Worm (Caenorhabditis elegans) whole organism, L1 larva: Measurements from ENCODE around the gene gst-12.

Experiments used
- C04F5.9 ChIP-seq: sonication (generic microtip); optimal IDR thresholded peaks from 2 replicates; lab custom pipeline; 2016; ENCODE audit warnings: missing genetic modification characterization, missing compliant biosample characterization
- C16A3.4 ChIP-seq: fragments of 150-350 bp; optimal IDR thresholded peaks from 2 replicates; lab custom pipeline; 2014; ENCODE audit warnings: missing biosample characterization, missing genetic modification characterization
- C34B4.2 ChIP-seq: sonication (generic microtip); optimal IDR thresholded peaks from 2 replicates; lab custom pipeline; 2017; ENCODE audit warnings: mild to moderate bottlenecking, missing genetic modification characterization, missing compliant biosample characterization
- aha-1 ChIP-seq: fragments of 150-350 bp; optimal IDR thresholded peaks from 2 replicates; lab custom pipeline; 2014; ENCODE audit warnings: missing biosample characterization, missing genetic modification characterization
- alr-1 ChIP-seq: fragments of 200-800 bp; sonication (Bioruptor generic); optimal IDR thresholded peaks from 2 replicates; lab custom pipeline; 2018; ENCODE audit warnings: borderline replicate concordance, mild to moderate bottlenecking, missing genetic modification characterization, missing compliant biosample characterization
- ceh-63 ChIP-seq: fragments of 200-800 bp; sonication (Bioruptor generic); optimal IDR thresholded peaks from 2 replicates; lab custom pipeline; 2018; ENCODE audit warnings: mild to moderate bottlenecking, missing genetic modification characterization, missing compliant biosample characterization
- ceh-82 ChIP-seq, 3 experiments: fragments of 150-350 bp in 1 of 3; sonication (generic microtip) in 2 of 3; optimal IDR thresholded peaks; 2 replicates each; lab custom pipeline; 2014 to 2017; ENCODE audit warnings: missing biosample characterization in 3 of 3, missing genetic modification characterization in 3 of 3
- ceh-88 ChIP-seq: fragments of 200-800 bp; sonication (Bioruptor generic); IDR thresholded peaks from 2 replicates; pipeline ENCODE4 v1.3.6; 2022; ENCODE audit warnings: missing genetic modification characterization, missing compliant biosample characterization
- ceh-90 ChIP-seq: sonication (generic microtip); optimal IDR thresholded peaks from 2 replicates; lab custom pipeline; 2016; ENCODE audit warnings: missing genetic modification characterization, missing compliant biosample characterization
- ces-1 ChIP-seq: fragments of 150-350 bp; optimal IDR thresholded peaks from 2 replicates; lab custom pipeline; 2014; ENCODE audit warnings: missing biosample characterization, missing genetic modification reagents, missing genetic modification characterization
- dpl-1 ChIP-seq, 3 experiments: fragments of 150-350 bp in 2 of 3; sonication (generic microtip) in 1 of 3; optimal IDR thresholded peaks; 2 replicates each; lab custom pipeline; 2014 to 2017; ENCODE audit warnings: missing biosample characterization in 3 of 3, missing genetic modification characterization in 3 of 3, missing genetic modification reagents in 3 of 3
- efl-1 ChIP-seq, 4 experiments: fragments of 150-350 bp; optimal IDR thresholded peaks in 3 of 4; peaks in 1 of 4; 1 replicate in 1 of 4; 2 replicates in 3 of 4; lab custom pipeline; 2014; ENCODE audit warnings: missing biosample characterization in 2 of 4, missing genetic modification characterization in 2 of 4, missing genetic modification reagents in 2 of 4
- efl-3 ChIP-seq: fragments of 200-800 bp; sonication (Bioruptor generic); optimal IDR thresholded peaks from 2 replicates; lab custom pipeline; 2018; ENCODE audit warnings: mild to moderate bottlenecking, missing genetic modification characterization, missing compliant biosample characterization
- egl-27 ChIP-seq, 2 experiments: fragments of 150-350 bp in 1 of 2; sonication (generic microtip); optimal IDR thresholded peaks; 3 replicates each; lab custom pipeline; 2017 to 2018; ENCODE audit warnings: missing biosample characterization in 2 of 2, missing genetic modification characterization in 2 of 2, missing genetic modification reagents in 2 of 2
- elt-2 ChIP-seq: sonication (generic microtip); optimal IDR thresholded peaks from 2 replicates; lab custom pipeline; 2016; ENCODE audit warnings: missing genetic modification characterization, mild to moderate bottlenecking, inconsistent platforms, missing compliant biosample characterization, missing genetic modification reagents
- fkh-10 ChIP-seq: sonication (generic microtip); optimal IDR thresholded peaks from 2 replicates; lab custom pipeline; 2017; ENCODE audit warnings: missing biosample characterization, missing genetic modification reagents, missing genetic modification characterization
- fkh-8 ChIP-seq: sonication (generic microtip); optimal IDR thresholded peaks from 2 replicates; lab custom pipeline; 2016; ENCODE audit warnings: mild to moderate bottlenecking, missing genetic modification characterization, missing compliant biosample characterization
- fos-1 ChIP-seq: fragments of 150-350 bp; optimal IDR thresholded peaks from 2 replicates; lab custom pipeline; 2014; ENCODE audit warnings: missing biosample characterization, missing genetic modification characterization
- hlh-17 ChIP-seq: fragments of 200-800 bp; sonication (Bioruptor generic); optimal IDR thresholded peaks from 2 replicates; lab custom pipeline; 2018; ENCODE audit warnings: missing genetic modification characterization, mild to moderate bottlenecking, missing compliant biosample characterization, moderate library complexity, borderline replicate concordance
- hlh-4 ChIP-seq: sonication (generic microtip); optimal IDR thresholded peaks from 2 replicates; lab custom pipeline; 2016; ENCODE audit warnings: mild to moderate bottlenecking, missing genetic modification characterization, missing compliant biosample characterization
- isw-1 ChIP-seq: fragments of 200-800 bp; sonication (Bioruptor generic); IDR thresholded peaks from 2 replicates; pipeline ENCODE4 v1.3.6; 2022; ENCODE audit warnings: missing genetic modification characterization, missing compliant biosample characterization
- lin-13 ChIP-seq: fragments of 150-350 bp; optimal IDR thresholded peaks from 2 replicates; lab custom pipeline; 2014; ENCODE audit warnings: missing biosample characterization, missing genetic modification reagents, missing genetic modification characterization
- lin-14 ChIP-seq: fragments of 200-800 bp; sonication (Bioruptor generic); optimal IDR thresholded peaks from 2 replicates; lab custom pipeline; 2018; ENCODE audit warnings: mild to moderate bottlenecking, missing genetic modification characterization, moderate library complexity, missing compliant biosample characterization
- lin-15B ChIP-seq: fragments of 150-350 bp; sonication (generic microtip); optimal IDR thresholded peaks from 3 replicates; lab custom pipeline; 2014; ENCODE audit warnings: missing biosample characterization, missing genetic modification characterization
- lin-35 ChIP-seq, 2 experiments: fragments of 150-350 bp; optimal IDR thresholded peaks; 2 replicates each; lab custom pipeline; 2014; ENCODE audit warnings: missing biosample characterization in 2 of 2, missing genetic modification characterization in 2 of 2, missing genetic modification reagents in 2 of 2
- lin-39 ChIP-seq: fragments of 150-350 bp; optimal IDR thresholded peaks from 2 replicates; lab custom pipeline; 2014; ENCODE audit warnings: missing biosample characterization, missing genetic modification reagents, missing genetic modification characterization
- lsy-2 ChIP-seq, 2 experiments: fragments of 150-350 bp; optimal IDR thresholded peaks; 2 replicates each; lab custom pipeline; 2014; ENCODE audit warnings: missing biosample characterization in 2 of 2, missing genetic modification characterization in 2 of 2
- mef-2 ChIP-seq: fragments of 150-350 bp; optimal IDR thresholded peaks from 2 replicates; lab custom pipeline; 2014; ENCODE audit warnings: missing biosample characterization, missing genetic modification characterization
- mep-1 ChIP-seq: fragments of 150-350 bp; optimal IDR thresholded peaks from 2 replicates; lab custom pipeline; 2014; ENCODE audit warnings: missing biosample characterization, missing genetic modification characterization
- nhr-11 ChIP-seq: fragments of 150-350 bp; optimal IDR thresholded peaks from 2 replicates; lab custom pipeline; 2014; ENCODE audit warnings: missing biosample characterization, missing genetic modification characterization
- nhr-20 ChIP-seq: sonication (generic microtip); optimal IDR thresholded peaks from 2 replicates; lab custom pipeline; 2016; ENCODE audit warnings: mild to moderate bottlenecking, missing genetic modification characterization, missing compliant biosample characterization
- nhr-28 ChIP-seq: fragments of 150-350 bp; optimal IDR thresholded peaks from 2 replicates; lab custom pipeline; 2014; ENCODE audit warnings: missing biosample characterization, missing genetic modification characterization
- nhr-47 ChIP-seq: sonication (generic microtip); optimal IDR thresholded peaks from 2 replicates; lab custom pipeline; 2016; ENCODE audit warnings: mild to moderate bottlenecking, missing genetic modification characterization, moderate library complexity, missing compliant biosample characterization
- nhr-71 ChIP-seq: sonication (generic microtip); optimal IDR thresholded peaks from 2 replicates; lab custom pipeline; 2016; ENCODE audit warnings: mild to moderate bottlenecking, missing genetic modification characterization, moderate library complexity, missing compliant biosample characterization
- nhr-77 ChIP-seq: fragments of 150-350 bp; optimal IDR thresholded peaks from 2 replicates; lab custom pipeline; 2014; ENCODE audit warnings: missing biosample characterization, missing genetic modification characterization
- nhr-84 ChIP-seq: sonication (generic microtip); optimal IDR thresholded peaks from 2 replicates; lab custom pipeline; 2017; ENCODE audit warnings: missing biosample characterization, missing genetic modification characterization
- nhr-90 ChIP-seq: sonication (generic microtip); optimal IDR thresholded peaks from 2 replicates; lab custom pipeline; 2016; ENCODE audit warnings: mild to moderate bottlenecking, missing genetic modification characterization, missing compliant biosample characterization; ENCODE audit not compliant: poor library complexity
- pqm-1 ChIP-seq: sonication (generic microtip); optimal IDR thresholded peaks from 3 replicates; lab custom pipeline; 2017; ENCODE audit warnings: missing biosample characterization, missing genetic modification characterization
- rnt-1 ChIP-seq: sonication (generic microtip); optimal IDR thresholded peaks from 2 replicates; lab custom pipeline; 2016; ENCODE audit warnings: mild to moderate bottlenecking, missing genetic modification characterization, moderate library complexity, missing compliant biosample characterization
- skn-1 ChIP-seq: fragments of 150-350 bp; optimal IDR thresholded peaks from 2 replicates; lab custom pipeline; 2014; ENCODE audit warnings: missing biosample characterization, missing genetic modification characterization
- snu-23 ChIP-seq: sonication (generic microtip); optimal IDR thresholded peaks from 2 replicates; lab custom pipeline; 2016; ENCODE audit warnings: missing genetic modification characterization, missing compliant biosample characterization
- tlp-1 ChIP-seq: fragments of 150-350 bp; optimal IDR thresholded peaks from 2 replicates; lab custom pipeline; 2014; ENCODE audit warnings: missing biosample characterization, missing genetic modification characterization
- unc-130 ChIP-seq: fragments of 150-350 bp; optimal IDR thresholded peaks from 2 replicates; lab custom pipeline; 2017; ENCODE audit warnings: missing biosample characterization, missing genetic modification characterization, inconsistent platforms
- unc-62 ChIP-seq: fragments of 150-350 bp; optimal IDR thresholded peaks from 2 replicates; lab custom pipeline; 2014; ENCODE audit warnings: missing biosample characterization, missing genetic modification reagents, missing genetic modification characterization
- unc-86 ChIP-seq: sonication (generic microtip); optimal IDR thresholded peaks from 2 replicates; lab custom pipeline; 2016; ENCODE audit warnings: missing genetic modification characterization, missing compliant biosample characterization
- unc-98 ChIP-seq: fragments of 200-800 bp; sonication (Bioruptor generic); IDR thresholded peaks from 2 replicates; pipeline ENCODE4 v1.3.6; 2022; ENCODE audit warnings: missing genetic modification characterization, missing compliant biosample characterization
- xbp-1 ChIP-seq: sonication (generic microtip); optimal IDR thresholded peaks from 2 replicates; lab custom pipeline; 2016; ENCODE audit warnings: missing genetic modification characterization, missing compliant biosample characterization
- zag-1 ChIP-seq: fragments of 150-350 bp; optimal IDR thresholded peaks from 2 replicates; lab custom pipeline; 2014; ENCODE audit warnings: missing biosample characterization, missing genetic modification characterization
- ztf-11 ChIP-seq, 2 experiments: sonication (generic microtip); optimal IDR thresholded peaks; 2 replicates each; lab custom pipeline; 2016 to 2017; ENCODE audit warnings: missing genetic modification characterization in 2 of 2, missing biosample characterization in 1 of 2, missing compliant biosample characterization in 1 of 2
- ztf-4 ChIP-seq: fragments of 150-350 bp; optimal IDR thresholded peaks from 2 replicates; lab custom pipeline; 2014; ENCODE audit warnings: missing biosample characterization, missing genetic modification characterization

gst-12 gene

ce11 chrII:13664993-13665680 lies 47.3 kb upstream of the gst-12 start (continued):
- TF ChIP-seq ceh-88 (GFP tag; lab: Robert Waterston, UW), result no peak
- TF ChIP-seq C34B4.2, result no peak
- no peak for TF ChIP-seq lin-39 (tag; lab: Kevin White, UChicago)
- no peak for TF ChIP-seq fkh-8
- no peak for TF ChIP-seq unc-98 (GFP tag; lab: Robert Waterston, UW)
- no peak for TF ChIP-seq mef-2 (tag; lab: Kevin White, UChicago)
- no peak for TF ChIP-seq lin-13 (GFP tag; lab: Kevin White, UChicago)
- TF ChIP-seq C04F5.9 (tag; lab: Kevin White, UChicago), result no peak
- no peak for TF ChIP-seq pqm-1 (tag; lab: Kevin White, UChicago)
- no peak for TF ChIP-seq ceh-90
- TF ChIP-seq lin-35 (GFP tag; optimal IDR thresholded peaks at IDR 0.05; lab: Kevin White, UChicago), result peak in 1 of 2 experiments; percentile 8
- TF ChIP-seq nhr-47 (tag; lab: Kevin White, UChicago), result no peak
- no peak for TF ChIP-seq rnt-1
- no peak for TF ChIP-seq ceh-82 (tag; optimal IDR thresholded peaks at IDR 0.05; lab: Kevin White, UChicago)
- no peak for TF ChIP-seq dpl-1 (GFP tag; optimal IDR thresholded peaks at IDR 0.05; lab: Kevin White, UChicago)
- TF ChIP-seq tlp-1 (tag; lab: Kevin White, UChicago), result peak; percentile 53
- no peak for TF ChIP-seq xbp-1 (tag; lab: Kevin White, UChicago)
- no peak for TF ChIP-seq nhr-90 (tag; lab: Kevin White, UChicago)
- no peak for TF ChIP-seq ztf-11 (tag; optimal IDR thresholded peaks at IDR 0.05; lab: Kevin White, UChicago)
- no peak for TF ChIP-seq unc-86 (tag; lab: Kevin White, UChicago)
- TF ChIP-seq alr-1, result no peak
- TF ChIP-seq C16A3.4 (tag; lab: Kevin White, UChicago), result no peak
- peak; percentile 28 for TF ChIP-seq nhr-71 (tag; lab: Kevin White, UChicago)
- no peak for TF ChIP-seq nhr-28 (tag; lab: Kevin White, UChicago)
- TF ChIP-seq unc-62 (GFP tag; lab: Kevin White, UChicago), result no peak
- no peak for TF ChIP-seq fos-1 (tag; lab: Kevin White, UChicago)
- TF ChIP-seq ztf-4 (tag; lab: Kevin White, UChicago), result no peak
- TF ChIP-seq unc-130, result no peak
- no peak for TF ChIP-seq lin-15B (tag; lab: Kevin White, UChicago)
- no peak for TF ChIP-seq ces-1 (GFP tag; lab: Kevin White, UChicago)
- no peak for TF ChIP-seq zag-1
- peak in 1 of 2 experiments; percentile 26 for TF ChIP-seq lsy-2 (tag; optimal IDR thresholded peaks at IDR 0.05; lab: Kevin White, UChicago)
- TF ChIP-seq efl-3 (GFP tag; lab: Kevin White, UChicago), result no peak
- TF ChIP-seq skn-1 (tag; lab: Kevin White, UChicago), result no peak
- no peak for TF ChIP-seq snu-23 (GFP tag; lab: Kevin White, UChicago)
- TF ChIP-seq nhr-11 (tag; lab: Kevin White, UChicago), result no peak
- no peak for TF ChIP-seq isw-1 (GFP tag; lab: Robert Waterston, UW)
- TF ChIP-seq hlh-4 (tag; lab: Kevin White, UChicago), result no peak
- TF ChIP-seq mep-1 (tag; lab: Kevin White, UChicago), result no peak
- TF ChIP-seq nhr-20 (tag; lab: Kevin White, UChicago), result peak; percentile 32
- TF ChIP-seq egl-27 (tag; optimal IDR thresholded peaks at IDR 0.05; lab: Kevin White, UChicago), result no peak
- no peak for TF ChIP-seq aha-1 (tag; lab: Kevin White, UChicago)
- TF ChIP-seq efl-1 (optimal IDR thresholded peaks at IDR 0.05; lab: Kevin White, UChicago), result no peak
- TF ChIP-seq efl-1 (GFP tag; optimal IDR thresholded peaks at IDR 0.05 in 1 of 2; lab: Kevin White, UChicago), result no peak
- TF ChIP-seq hlh-17 (GFP tag; lab: Kevin White, UChicago), result no peak
- TF ChIP-seq nhr-77 (tag; lab: Kevin White, UChicago), result no peak
- TF ChIP-seq fkh-10 (GFP tag; lab: Kevin White, UChicago), result no peak
- no peak for TF ChIP-seq ceh-63 (GFP tag; lab: Kevin White, UChicago)
- TF ChIP-seq nhr-84, result no peak
- TF ChIP-seq elt-2 (tag; lab: Kevin White, UChicago), result peak; percentile 92
- TF ChIP-seq lin-14 (GFP tag; lab: Kevin White, UChicago), result peak; percentile 35
